Fruit fly (Drosophila melanogaster): ENCODE measurements around the gene CG1529.

The CG1529 gene

DNA sequence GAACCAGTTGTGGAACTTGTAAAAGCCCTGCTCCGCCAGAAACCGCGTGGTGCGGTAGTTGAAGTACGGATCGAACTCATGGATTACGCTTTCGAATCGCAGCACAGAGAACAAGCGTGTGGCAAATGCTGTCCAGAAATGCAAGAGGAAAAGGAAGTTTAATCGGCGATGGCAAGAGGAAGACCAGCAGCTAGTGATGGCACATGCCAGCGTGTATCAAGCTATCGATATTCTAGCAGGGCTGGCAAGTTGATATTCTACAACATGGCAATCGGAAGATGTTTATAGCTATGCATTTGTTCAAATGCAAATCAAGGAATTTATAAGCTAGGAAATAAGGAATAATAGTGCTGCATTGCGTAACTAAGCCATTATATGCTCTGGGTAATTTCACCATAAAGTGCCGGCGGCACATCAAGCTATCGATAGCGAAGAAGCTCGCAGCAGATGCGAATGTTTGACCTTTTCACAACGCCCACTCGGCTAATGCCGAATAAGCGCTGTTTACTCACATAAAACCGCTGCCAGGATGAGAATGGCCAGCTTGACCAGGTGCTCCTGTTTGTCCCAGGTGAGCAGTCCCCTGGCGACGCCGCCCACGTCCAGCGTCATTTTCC, 21.5 kb upstream of the CG1529 start (continued):
- TF ChIP-seq sqz (GFP tag; optimal IDR thresholded peaks at IDR 0.05) (peak; percentile 73), CG2678 (tag; optimal IDR thresholded peaks at IDR 0.05) (peak; percentile 60), chinmo (GFP tag; IDR thresholded peaks at IDR 0.05; ENCODE audit: partially characterized antibody) (0 out of 4 replicates have a peak, but pooled peaks have one; percentile 59), CG6272 (GFP tag; IDR thresholded peaks at IDR 0.05) (peak; percentile 48; the same call in 1 of the 2 replicates), Ada2b (GFP tag; IDR thresholded peaks at IDR 0.05) (no peak), her (GFP tag; optimal IDR thresholded peaks at IDR 0.05) (peak; percentile 90), unc-4 (GFP tag; IDR thresholded peaks at IDR 0.05; ENCODE audit: partially characterized antibody) (peak; percentile 74), Atf3 (GFP tag; optimal IDR thresholded peaks at IDR 0.05) (peak; percentile 62), D19A (tag; optimal IDR thresholded peaks at IDR 0.05) (peak; percentile 32), dimm (GFP tag; IDR thresholded peaks at IDR 0.05) (no peak), Hr78 (GFP tag; optimal IDR thresholded peaks at IDR 0.05) (peak in 1 of 2 experiments; percentile 24), Lim3 (GFP tag; IDR thresholded peaks at IDR 0.05) (no peak), Rfx (GFP tag; IDR thresholded peaks at IDR 0.05) (peak; percentile 89), CG4404 (GFP tag; IDR thresholded peaks at IDR 0.05) (0 out of 2 replicates have a peak, but pooled peaks have one; percentile 17), CG9876 (GFP tag; optimal IDR thresholded peaks at IDR 0.05) (peak; percentile 69), E2f2 (GFP tag; IDR thresholded peaks at IDR 0.05) (peak; percentile 52), CG16779 (GFP tag; IDR thresholded peaks at IDR 0.05) (0 out of 2 replicates have a peak, but pooled peaks have one; percentile 47), BtbVII (GFP tag; optimal IDR thresholded peaks at IDR 0.05) (peak; percentile 86), bbx (GFP tag; IDR thresholded peaks at IDR 0.05; ENCODE audit: partially characterized antibody) (peak; percentile 79), CG3838 (GFP tag; optimal IDR thresholded peaks at IDR 0.05) (peak; percentile 3), mirr (GFP tag; optimal IDR thresholded peaks at IDR 0.05) (peak; percentile 94), CG10274 (GFP tag; optimal IDR thresholded peaks at IDR 0.05) (peak; percentile 72), CG13775 (GFP tag; optimal IDR thresholded peaks at IDR 0.05) (peak; percentile 82), zen (tag; optimal IDR thresholded peaks at IDR 0.05) (peak; percentile 42), twi (tag; optimal IDR thresholded peaks at IDR 0.05) (peak; percentile 44), Dip3 (GFP tag; optimal IDR thresholded peaks at IDR 0.05) (peak; percentile 58), wek (GFP tag; optimal IDR thresholded peaks at IDR 0.05) (peak; percentile 89), Lhr (GFP tag; optimal IDR thresholded peaks at IDR 0.05) (peak; percentile 61), Gug (GFP tag; IDR thresholded peaks at IDR 0.05) (peak; percentile 63; the same call in 2 of the 4 replicates), croc (GFP tag; conservative IDR thresholded peaks at IDR 0.05) (no peak; the same call in 2 of the 3 replicates), CG7786 (GFP tag; optimal IDR thresholded peaks at IDR 0.05) (peak; percentile 69), CG11398 (GFP tag; optimal IDR thresholded peaks at IDR 0.05) (peak; percentile 64), Bteb2 (GFP tag; optimal IDR thresholded peaks at IDR 0.05) (peak; percentile 75), CG6854 (GFP tag; optimal IDR thresholded peaks at IDR 0.05) (peak; percentile 82), insv (GFP tag; optimal IDR thresholded peaks at IDR 0.05) (peak in 1 of 2 experiments; percentile 67), tio (GFP tag; optimal IDR thresholded peaks at IDR 0.05) (peak; percentile 16), Dref (GFP tag; IDR thresholded peaks at IDR 0.05) (peak; percentile 88), gcm (GFP tag; optimal IDR thresholded peaks at IDR 0.05) (peak; percentile 59), CG8924 (tag; optimal IDR thresholded peaks at IDR 0.05) (peak; percentile 68), ftz-f1 (GFP tag; optimal IDR thresholded peaks at IDR 0.05) (no peak), CG4707 (GFP tag; optimal IDR thresholded peaks at IDR 0.05) (peak; percentile 82), Fer1 (GFP tag; optimal IDR thresholded peaks at IDR 0.05) (peak; percentile 87), CG2712 (tag; optimal IDR thresholded peaks at IDR 0.05) (peak; percentile 58), fru (optimal IDR thresholded peaks at IDR 0.05) (no peak), CG33213 (GFP tag; optimal IDR thresholded peaks at IDR 0.05) (peak; percentile 71), Hsf (GFP tag; optimal IDR thresholded peaks at IDR 0.05) (peak; percentile 76), Neu2 (GFP tag; optimal IDR thresholded peaks at IDR 0.05; ENCODE audit: borderline replicate concordance) (no peak), CG10462 (GFP tag; optimal IDR thresholded peaks at IDR 0.05) (peak; percentile 32), ato (GFP tag; IDR thresholded peaks at IDR 0.05; ENCODE audit: partially characterized antibody) (peak; percentile 53; the same call in 1 of the 2 replicates)

Measured in whole organism, embryonic.